Worm (Caenorhabditis elegans) whole organism, young adult: ENCODE measurements around the gene ZK682.7.

ENCODE experiments used
- B0019.2 ChIP-seq: fragments of 200-800 bp; sonication (Bioruptor generic); conservative IDR thresholded peaks from 2 replicates; pipeline ENCODE4 v1.3.6; 2022; ENCODE audit warnings: missing genetic modification reagents, missing genetic modification characterization, missing compliant biosample characterization
- C17E4.6 ChIP-seq: fragments of 200-800 bp; sonication (Bioruptor generic); IDR thresholded peaks from 2 replicates; pipeline ENCODE4 v1.3.6; 2022; ENCODE audit warnings: missing genetic modification reagents, missing genetic modification characterization, missing compliant biosample characterization
- K12H6.12 ChIP-seq: fragments of 200-800 bp; sonication (Bioruptor generic); optimal IDR thresholded peaks from 2 replicates; lab custom pipeline; 2018; ENCODE audit warnings: mild to moderate bottlenecking, missing genetic modification characterization, missing compliant biosample characterization
- Y67H2A.10 ChIP-seq: fragments of 200-800 bp; sonication (Bioruptor generic); conservative IDR thresholded peaks from 2 replicates; pipeline ENCODE4 v1.3.6; 2022; ENCODE audit warnings: missing genetic modification reagents, missing genetic modification characterization, missing compliant biosample characterization
- atf-7 ChIP-seq: sonication (generic microtip); optimal IDR thresholded peaks from 2 replicates; lab custom pipeline; 2017; ENCODE audit warnings: mild to moderate bottlenecking, missing genetic modification characterization, missing compliant biosample characterization
- athp-1 ChIP-seq: sonication (generic microtip); optimal IDR thresholded peaks from 2 replicates; lab custom pipeline; 2017; ENCODE audit warnings: mild to moderate bottlenecking, missing genetic modification characterization, missing compliant biosample characterization
- attf-3 ChIP-seq: fragments of 200-800 bp; sonication (Bioruptor generic); conservative IDR thresholded peaks from 2 replicates; pipeline ENCODE4 v1.3.6; 2022; ENCODE audit warnings: missing genetic modification reagents, missing genetic modification characterization, missing compliant biosample characterization
- attf-6 ChIP-seq: fragments of 200-800 bp; sonication (Bioruptor generic); IDR thresholded peaks from 2 replicates; pipeline ENCODE4 v1.3.6; 2022; ENCODE audit warnings: missing genetic modification reagents, missing genetic modification characterization, missing compliant biosample characterization
- bed-2 ChIP-seq: fragments of 200-800 bp; sonication (Bioruptor generic); IDR thresholded peaks from 2 replicates; pipeline ENCODE4 v1.3.6; 2022; ENCODE audit warnings: missing genetic modification reagents, missing genetic modification characterization, missing compliant biosample characterization
- ccch-3 ChIP-seq: fragments of 200-800 bp; sonication (Bioruptor generic); optimal IDR thresholded peaks from 2 replicates; lab custom pipeline; 2018; ENCODE audit warnings: mild to moderate bottlenecking, missing genetic modification characterization, missing compliant biosample characterization
- die-1 ChIP-seq: sonication (generic microtip); optimal IDR thresholded peaks from 2 replicates; lab custom pipeline; 2016; ENCODE audit warnings: missing genotype, mild to moderate bottlenecking, missing genetic modification characterization, missing compliant biosample characterization
- him-1 ChIP-seq: sonication (generic microtip); optimal IDR thresholded peaks from 2 replicates; lab custom pipeline; 2016; ENCODE audit warnings: missing genotype, missing genetic modification reagents, missing genetic modification characterization, missing compliant biosample characterization
- hlh-26 ChIP-seq: fragments of 200-800 bp; sonication (Bioruptor generic); conservative IDR thresholded peaks from 2 replicates; pipeline ENCODE4 v1.3.6; 2022; ENCODE audit warnings: missing genetic modification reagents, missing genetic modification characterization, missing compliant biosample characterization
- hmg-1.2 ChIP-seq: fragments of 200-800 bp; sonication (Bioruptor generic); IDR thresholded peaks from 2 replicates; pipeline ENCODE4 v1.3.6; 2022; ENCODE audit warnings: missing genetic modification reagents, missing genetic modification characterization, missing compliant biosample characterization
- hrde-1 ChIP-seq: sonication (generic microtip); optimal IDR thresholded peaks from 2 replicates; lab custom pipeline; 2016; ENCODE audit warnings: missing genetic modification characterization, mild to moderate bottlenecking, missing compliant biosample characterization, moderate library complexity, missing genotype, missing genetic modification reagents, borderline replicate concordance
- lsl-1 ChIP-seq: fragments of 200-800 bp; sonication (Bioruptor generic); optimal IDR thresholded peaks from 2 replicates; lab custom pipeline; 2018; ENCODE audit warnings: mild to moderate bottlenecking, missing genetic modification characterization, moderate library complexity, missing compliant biosample characterization
- madf-3 ChIP-seq: fragments of 200-800 bp; sonication (Bioruptor generic); IDR thresholded peaks from 2 replicates; pipeline ENCODE4 v1.3.6; 2022; ENCODE audit warnings: missing genetic modification reagents, missing genetic modification characterization, missing compliant biosample characterization
- madf-6 ChIP-seq: fragments of 200-800 bp; sonication (Bioruptor generic); IDR thresholded peaks from 2 replicates; pipeline ENCODE4 v1.3.6; 2022; ENCODE audit warnings: missing genetic modification reagents, missing genetic modification characterization, missing compliant biosample characterization
- nfyb-1 ChIP-seq: fragments of 200-800 bp; sonication (Bioruptor generic); IDR thresholded peaks from 2 replicates; pipeline ENCODE4 v1.3.6; 2022; ENCODE audit warnings: missing genetic modification reagents, missing genetic modification characterization, missing compliant biosample characterization
- nhr-27 ChIP-seq: fragments of 200-800 bp; sonication (Bioruptor generic); optimal IDR thresholded peaks from 2 replicates; lab custom pipeline; 2018; ENCODE audit warnings: mild to moderate bottlenecking, missing genetic modification characterization, moderate library complexity, missing compliant biosample characterization
- nhr-80 ChIP-seq: sonication (generic microtip); optimal IDR thresholded peaks from 2 replicates; lab custom pipeline; 2016; ENCODE audit warnings: missing genetic modification characterization, missing compliant biosample characterization
- pha-4 ChIP-seq: fragments of 150-350 bp; sonication (generic microtip); optimal IDR thresholded peaks from 2 replicates; lab custom pipeline; 2014; ENCODE audit warnings: missing biosample characterization, missing genetic modification reagents, missing genetic modification characterization
- rec-8 ChIP-seq, 2 experiments: sonication (generic microtip); optimal IDR thresholded peaks; 2 replicates each; lab custom pipeline; 2016; ENCODE audit warnings: mild to moderate bottlenecking in 2 of 2, missing genetic modification characterization in 2 of 2, missing genetic modification reagents in 2 of 2, missing genotype in 2 of 2, missing biosample characterization in 1 of 2, missing compliant biosample characterization in 1 of 2, moderate library complexity in 1 of 2
- rpc-1 ChIP-seq, 2 experiments: fragments of 150-350 bp in 1 of 2; sonication (generic microtip) in 1 of 2; optimal IDR thresholded peaks; 2 replicates each; lab custom pipeline; 2014 to 2018; ENCODE audit warnings: missing biosample characterization in 1 of 2, missing genetic modification characterization in 1 of 2, missing genetic modification reagents in 1 of 2, missing genotype in 1 of 2
- tbp1 ChIP-seq: fragments of 200-800 bp; sonication (Bioruptor generic); optimal IDR thresholded peaks from 2 replicates; lab custom pipeline; 2018; ENCODE audit warnings: mild to moderate bottlenecking, missing genetic modification characterization, missing compliant biosample characterization
- unc-130 ChIP-seq: sonication (generic microtip); optimal IDR thresholded peaks from 2 replicates; lab custom pipeline; 2016; ENCODE audit warnings: missing genetic modification reagents, missing genetic modification characterization, missing compliant biosample characterization
- unc-62 ChIP-seq: fragments of 150-350 bp; optimal IDR thresholded peaks from 2 replicates; lab custom pipeline; 2014; ENCODE audit warnings: missing biosample characterization, missing genetic modification reagents, missing genetic modification characterization
- ztf-22 ChIP-seq: fragments of 200-800 bp; sonication (Bioruptor generic); optimal IDR thresholded peaks from 2 replicates; lab custom pipeline; 2018; ENCODE audit warnings: mild to moderate bottlenecking, missing genetic modification characterization, moderate library complexity, missing compliant biosample characterization
- ztf-6 ChIP-seq: fragments of 200-800 bp; sonication (Bioruptor generic); IDR thresholded peaks from 2 replicates; pipeline ENCODE4 v1.3.6; 2022; ENCODE audit warnings: missing genetic modification reagents, missing genetic modification characterization, missing compliant biosample characterization

The ZK682.7 gene

DNA sequence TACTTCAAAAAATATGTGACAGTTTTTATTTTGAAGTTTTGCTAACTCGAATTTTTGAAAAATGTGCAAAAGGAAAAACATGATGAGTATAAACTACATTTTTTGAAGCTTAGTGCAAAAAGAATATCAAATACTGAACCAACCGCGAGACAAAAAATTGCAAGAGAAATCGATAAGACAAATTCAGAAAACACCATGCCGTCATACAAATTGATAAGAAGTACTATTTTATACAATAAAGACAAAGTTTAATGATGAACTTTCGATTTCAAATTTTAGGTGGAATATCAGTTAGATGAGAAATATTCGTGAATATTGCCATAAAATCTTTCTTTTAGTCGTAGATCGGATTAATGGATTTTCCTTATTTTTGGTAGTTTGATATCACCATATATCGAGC is 29.3 kb downstream of the ZK682.7 start:
- peak; percentile 10 for TF ChIP-seq nhr-80 (tag; lab: Kevin White, UChicago)
- no peak for TF ChIP-seq attf-6

DNA sequence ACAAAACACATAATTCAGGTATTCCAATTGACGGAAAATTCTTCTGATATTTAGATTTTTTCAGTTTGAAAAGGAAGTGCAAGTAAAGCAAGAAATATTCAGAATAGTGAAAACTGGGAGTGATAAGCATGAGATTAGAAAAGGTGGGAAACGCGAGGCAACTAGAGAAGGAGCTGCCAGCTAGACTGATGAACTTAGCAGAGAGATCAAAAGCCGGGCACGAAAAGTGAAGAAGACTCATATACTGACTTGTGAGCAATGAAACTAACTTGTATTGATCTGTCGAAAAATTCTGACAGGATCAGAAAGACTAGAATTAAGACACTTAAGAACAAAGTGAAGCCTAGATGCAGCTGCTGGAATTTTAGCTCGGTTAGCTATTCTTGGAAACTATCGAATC is 30.5 kb downstream of the ZK682.7 start, which contains the start of gene nhr-36:
Gene nhr-36 (minus strand): TSS at position 101 of the 400 bp plus-strand sequence.
- TF ChIP-seq lsl-1 (GFP tag; lab: Kevin White, UChicago) (no peak), hmg-1.2 (GFP tag; lab: Robert Waterston, UW) (no peak), ztf-6 (no peak)

DNA sequence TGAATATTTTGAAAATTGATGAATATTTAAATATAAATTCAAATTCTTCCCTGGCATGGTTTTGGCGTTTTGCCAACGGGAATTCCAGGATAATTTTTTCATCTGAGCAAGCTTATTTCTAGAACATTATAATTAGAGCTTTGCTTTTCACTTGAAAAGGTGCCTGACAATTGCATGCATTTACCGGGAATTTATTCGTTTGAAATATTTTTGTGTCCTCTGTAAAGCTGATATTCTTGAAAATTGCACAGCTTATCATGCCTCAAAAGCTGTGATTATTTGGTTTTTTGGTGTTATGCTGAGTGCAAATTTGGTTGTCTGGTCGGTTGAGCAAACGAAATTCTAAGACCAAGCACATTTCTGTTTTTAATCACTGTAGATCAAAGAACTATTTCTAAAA is 31.6 kb downstream of the ZK682.7 start:
- TF ChIP-seq ccch-3: no peak
- no peak for TF ChIP-seq madf-6
- no peak for TF ChIP-seq die-1 (tag; lab: Kevin White, UChicago)
- no peak for TF ChIP-seq Y67H2A.10 (GFP tag; lab: Robert Waterston, UW)
- no peak for TF ChIP-seq tbp1
- TF ChIP-seq him-1: no peak
- TF ChIP-seq K12H6.12 (tag; lab: Kevin White, UChicago): no peak
- TF ChIP-seq C17E4.6 (GFP tag; lab: Robert Waterston, UW): no peak
- TF ChIP-seq attf-3 (GFP tag; lab: Robert Waterston, UW): no peak
- TF ChIP-seq rec-8 (tag; optimal IDR thresholded peaks at IDR 0.05; lab: Kevin White, UChicago): no peak
- no peak for TF ChIP-seq hlh-26
- no peak for TF ChIP-seq bed-2 (GFP tag; lab: Robert Waterston, UW)
- no peak for TF ChIP-seq ztf-6

DNA sequence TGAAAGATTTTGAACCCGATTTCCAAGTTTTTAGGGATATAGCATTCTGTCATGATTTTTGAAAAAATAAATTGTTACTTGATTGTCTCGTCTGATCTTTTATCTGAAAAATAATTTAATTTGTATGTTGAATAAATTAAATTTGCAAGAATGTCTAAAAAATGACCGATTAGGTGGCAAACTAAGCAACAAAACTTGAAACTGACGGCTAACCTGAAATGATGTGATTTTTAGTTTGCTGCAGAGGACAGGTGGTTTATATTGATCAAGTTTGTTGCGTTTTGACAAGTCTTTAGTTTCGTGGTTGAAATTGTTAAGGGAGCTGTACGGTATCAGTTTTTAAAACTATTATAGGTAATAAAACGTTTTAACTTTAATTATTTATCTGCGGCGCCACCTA is 34.5 kb downstream of the ZK682.7 start, which contains the start of gene F07C3.16:
Gene F07C3.16 (minus strand): TSS at position 101 of the 400 bp plus-strand sequence.
- no peak for TF ChIP-seq attf-3 (GFP tag; lab: Robert Waterston, UW)

DNA sequence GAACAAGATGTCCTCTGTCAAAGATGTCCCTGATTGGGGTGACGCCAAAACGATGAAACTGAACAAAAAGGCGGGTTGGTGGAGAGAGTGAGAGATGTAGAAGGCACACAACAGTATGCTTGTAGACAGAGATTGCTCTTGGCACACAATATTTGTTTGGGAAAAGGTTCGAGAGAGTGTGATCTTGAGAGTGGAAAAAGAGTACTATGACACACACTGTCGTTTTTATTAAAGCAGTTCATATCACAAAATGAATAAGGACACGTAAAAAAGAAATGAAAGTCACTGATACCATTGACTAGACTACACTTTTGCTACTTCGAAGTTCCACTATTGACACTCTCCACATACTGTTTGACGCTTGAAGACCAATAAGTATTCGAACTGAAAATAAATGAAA is 36.5 kb downstream of the ZK682.7 start:
- TF ChIP-seq B0019.2 (GFP tag; lab: Robert Waterston, UW) (no peak), nfyb-1 (GFP tag; lab: Robert Waterston, UW) (no peak), pha-4 (tag; lab: Kevin White, UChicago) (peak; percentile 62), unc-62 (GFP tag; lab: Kevin White, UChicago) (peak; percentile 50), unc-130 (no peak), ztf-22 (GFP tag; lab: Kevin White, UChicago) (no peak), nhr-80 (tag; lab: Kevin White, UChicago) (peak; percentile 96)
- TF ChIP-seq, all 124 proteins: peak for 3

DNA sequence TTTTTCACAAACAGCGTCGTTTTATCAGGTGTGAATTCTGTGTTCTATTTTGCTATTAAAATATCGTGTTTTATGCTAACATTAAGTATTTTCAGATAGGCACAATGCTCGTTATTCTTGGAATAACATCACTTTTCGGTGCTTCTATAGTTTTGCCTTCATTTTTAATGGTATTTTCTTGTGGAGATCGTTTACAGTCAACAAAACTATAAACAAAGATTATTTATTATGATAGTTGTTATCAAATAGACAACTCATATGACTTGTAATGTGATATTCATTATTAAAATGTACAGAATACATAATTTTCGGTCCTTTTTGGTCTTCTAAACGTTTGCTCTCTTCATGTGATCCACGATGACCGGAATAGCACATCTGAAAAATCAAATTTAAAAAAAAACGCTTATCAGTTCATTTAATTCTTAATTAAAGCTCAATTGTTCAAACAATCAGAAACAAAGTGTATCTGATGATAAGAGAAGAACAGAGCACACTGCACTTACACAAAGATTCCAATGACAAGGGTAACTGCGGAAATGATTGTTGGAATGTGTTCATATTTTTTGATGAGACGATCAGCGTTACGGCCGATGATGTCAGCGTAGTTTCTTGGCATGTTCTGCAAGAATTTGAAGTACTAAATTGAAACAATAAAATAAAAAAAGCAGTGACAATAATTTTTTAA is 37.8 kb downstream of the ZK682.7 start, which contains the start of gene F07C3.9:
Gene F07C3.9 (minus strand): TSS at position 635 of the 685 bp plus-strand sequence.
- TF ChIP-seq madf-3 (GFP tag; lab: Robert Waterston, UW) (no peak), rpc-1 (optimal IDR thresholded peaks at IDR 0.05; lab: Kevin White, UChicago) (no peak), rpc-1 (tag; optimal IDR thresholded peaks at IDR 0.05; lab: Kevin White, UChicago) (no peak), nhr-80 (tag; lab: Kevin White, UChicago) (peak; percentile 79), nhr-27 (tag; lab: Kevin White, UChicago) (no peak)

DNA sequence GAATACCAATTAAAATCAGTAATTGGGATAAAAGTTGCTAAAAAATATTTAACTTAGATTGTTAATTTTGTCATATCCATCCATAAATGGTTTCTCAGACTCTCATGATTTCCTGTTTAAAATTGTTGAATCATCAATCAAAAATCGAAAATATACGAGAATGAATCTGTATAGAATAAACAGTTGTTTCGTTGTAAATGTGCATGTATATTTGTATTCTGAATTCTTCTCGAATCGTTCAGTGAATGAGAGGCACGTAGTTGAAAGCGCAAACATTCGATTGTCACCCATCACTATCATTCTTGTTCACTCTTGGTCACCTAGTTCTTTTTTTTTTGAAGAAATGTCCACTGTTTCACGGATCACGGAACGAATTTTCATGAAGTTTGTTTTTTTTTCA is 42.0 kb downstream of the ZK682.7 start, which contains the start of gene ptd-2:
Gene ptd-2 (plus strand): TSS at position 301 of the 400 bp plus-strand sequence.
- TF ChIP-seq atf-7 (no peak), unc-62 (GFP tag; lab: Kevin White, UChicago) (no peak), athp-1 (tag; lab: Kevin White, UChicago) (no peak), hrde-1 (tag; lab: Kevin White, UChicago) (no peak), B0019.2 (GFP tag; lab: Robert Waterston, UW) (no peak)
